Worm (Caenorhabditis elegans) whole organism, L3 larva: ENCODE measurements around the gene F46C3.2.

Source experiments
- ama-1 ChIP-seq: fragments of 150-350 bp; optimal IDR thresholded peaks from 2 replicates; lab custom pipeline; 2018
- ceh-82 ChIP-seq: fragments of 150-350 bp; optimal IDR thresholded peaks from 2 replicates; lab custom pipeline; 2014; ENCODE audit warnings: missing biosample characterization, missing genetic modification characterization
- ceh-9 ChIP-seq: sonication (generic microtip); optimal IDR thresholded peaks from 2 replicates; lab custom pipeline; 2018; ENCODE audit warnings: missing biosample characterization, missing genetic modification characterization
- elt-2 ChIP-seq: sonication (generic microtip); optimal IDR thresholded peaks from 2 replicates; lab custom pipeline; 2016; ENCODE audit warnings: missing genetic modification reagents, mild to moderate bottlenecking, missing genetic modification characterization, missing compliant biosample characterization
- fkh-10 ChIP-seq: sonication (generic microtip); optimal IDR thresholded peaks from 2 replicates; lab custom pipeline; 2017; ENCODE audit warnings: missing biosample characterization, missing genetic modification reagents, missing genetic modification characterization
- fos-1 ChIP-seq: fragments of 150-350 bp; optimal IDR thresholded peaks from 2 replicates; lab custom pipeline; 2014; ENCODE audit warnings: missing biosample characterization, missing genetic modification characterization
- jun-1 ChIP-seq: fragments of 150-350 bp; optimal IDR thresholded peaks from 2 replicates; lab custom pipeline; 2014; ENCODE audit warnings: missing biosample characterization, missing genetic modification reagents, missing genetic modification characterization
- nhr-11 ChIP-seq: fragments of 150-350 bp; optimal IDR thresholded peaks from 2 replicates; lab custom pipeline; 2014; ENCODE audit warnings: missing biosample characterization, missing genetic modification characterization
- snpc-4 ChIP-seq: fragments of 150-350 bp; optimal IDR thresholded peaks from 2 replicates; lab custom pipeline; 2014; ENCODE audit warnings: missing biosample characterization, missing genetic modification characterization
- tbx-2 ChIP-seq: sonication (generic microtip); optimal IDR thresholded peaks from 2 replicates; lab custom pipeline; 2016; ENCODE audit warnings: mild to moderate bottlenecking, missing genetic modification characterization, missing compliant biosample characterization
- unc-62 ChIP-seq: fragments of 150-350 bp; sonication (generic microtip); optimal IDR thresholded peaks from 4 replicates; lab custom pipeline; 2014; ENCODE audit warnings: missing biosample characterization, missing genetic modification reagents, missing genetic modification characterization

DNA sequence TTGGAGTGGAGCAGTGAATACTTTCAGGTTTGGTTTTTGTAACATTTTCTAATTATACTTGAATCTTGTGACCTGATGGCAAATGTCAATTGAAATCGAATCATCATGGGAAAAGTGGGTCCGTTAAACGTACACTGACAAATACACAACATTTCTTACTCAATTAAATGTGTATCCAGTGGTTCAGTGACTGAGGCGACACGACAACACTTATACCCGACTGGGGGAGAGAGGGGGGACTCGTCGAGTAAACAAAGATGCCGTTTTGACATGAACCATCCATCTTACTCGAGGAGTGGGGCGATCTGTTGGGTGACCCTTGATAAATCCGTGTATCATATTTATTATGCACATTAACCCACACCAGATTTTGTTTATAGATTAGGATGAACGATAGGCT lies 49.7 kb downstream of the F46C3.2 start:
- TF ChIP-seq ama-1 (no peak), ceh-9 (tag; lab: Kevin White, UChicago) (no peak), snpc-4 (no peak), nhr-11 (no peak), elt-2 (no peak), fkh-10 (GFP tag; lab: Kevin White, UChicago) (no peak), tbx-2 (tag; lab: Kevin White, UChicago) (no peak), jun-1 (tag; lab: Kevin White, UChicago) (no peak), unc-62 (no peak), ceh-82 (tag; lab: Kevin White, UChicago) (no peak), fos-1 (tag; lab: Kevin White, UChicago) (no peak)
